Worm (Caenorhabditis elegans): ENCODE measurements around the gene F36F12.2.
"Not testable (repeated sequence)": the region's sequence is repeated elsewhere in the genome, so short reads cannot be mapped to it uniquely, and the experiment has no call there.

The F36F12.2 gene

ce11 chrV:2095204-2095603 is at the start of gene F36F12.2:
F36F12.2 (minus strand) TSS chrV:2095304.
- TF ChIP-seq unc-62 (GFP tag; optimal IDR thresholded peaks at IDR 0.05) = no peak

- TF ChIP-seq unc-62 (GFP tag; optimal IDR thresholded peaks at IDR 0.05) = not testable (repeated sequence)
Measured at ce11 chrV:2144408-2144807, 49.3 kb upstream of the F36F12.2 start, which contains the start of gene F22F7.12. F22F7.12 (minus strand) TSS chrV:2144508.

- TF ChIP-seq unc-62 (GFP tag; optimal IDR thresholded peaks at IDR 0.05) = no peak
Measured at ce11 chrV:2139918-2140317, 44.8 kb upstream of the F36F12.2 start, which contains the start of gene F22F7.7. F22F7.7 (minus strand) TSS chrV:2140042.

- TF ChIP-seq unc-62 (GFP tag; optimal IDR thresholded peaks at IDR 0.05) = no peak
Measured at ce11 chrV:2138287-2138686, 43.2 kb upstream of the F36F12.2 start.

ce11 chrV:2137010-2137409 is 41.9 kb upstream of the F36F12.2 start:
- no peak for TF ChIP-seq unc-62 (GFP tag; optimal IDR thresholded peaks at IDR 0.05)

- no peak for TF ChIP-seq unc-62 (GFP tag; optimal IDR thresholded peaks at IDR 0.05)
Measured at ce11 chrV:2135323-2135722, 40.2 kb upstream of the F36F12.2 start.

ce11 chrV:2134340-2134739 is 39.2 kb upstream of the F36F12.2 start:
- TF ChIP-seq unc-62 (GFP tag; optimal IDR thresholded peaks at IDR 0.05) = no peak

- no peak for TF ChIP-seq unc-62 (GFP tag; optimal IDR thresholded peaks at IDR 0.05)
Measured at ce11 chrV:2133512-2133911, 38.4 kb upstream of the F36F12.2 start.

- no peak for TF ChIP-seq unc-62 (GFP tag; optimal IDR thresholded peaks at IDR 0.05)
Measured at ce11 chrV:2132675-2133074, 37.6 kb upstream of the F36F12.2 start.

- TF ChIP-seq unc-62 (GFP tag; optimal IDR thresholded peaks at IDR 0.05) = no peak
Measured at ce11 chrV:2126996-2127585, 32.0 kb upstream of the F36F12.2 start, which contains the start of gene ldp-1. ldp-1 (plus strand) TSS chrV:2127535.

- TF ChIP-seq unc-62 (GFP tag; optimal IDR thresholded peaks at IDR 0.05) = no peak
Measured at ce11 chrV:2126554-2126953, 31.4 kb upstream of the F36F12.2 start.

- TF ChIP-seq unc-62 (GFP tag; optimal IDR thresholded peaks at IDR 0.05) = no peak
Measured at ce11 chrV:2123164-2123563, 28.1 kb upstream of the F36F12.2 start.

ce11 chrV:2122517-2122916 is 27.4 kb upstream of the F36F12.2 start, which contains the start of gene F22F7.2:
F22F7.2 (plus strand) TSS chrV:2122782.
- no peak for TF ChIP-seq unc-62 (GFP tag; optimal IDR thresholded peaks at IDR 0.05)

- TF ChIP-seq unc-62 (GFP tag; optimal IDR thresholded peaks at IDR 0.05) = no peak
Measured at ce11 chrV:2121910-2122362, 26.8 kb upstream of the F36F12.2 start, which contains the start of gene F22F7.8. F22F7.8 (minus strand) TSS chrV:2121960.

ce11 chrV:2119529-2119928 is 24.4 kb upstream of the F36F12.2 start, which contains the start of gene F22F7.11:
F22F7.11 (plus strand) TSS chrV:2119829.
- no peak for TF ChIP-seq unc-62 (GFP tag; optimal IDR thresholded peaks at IDR 0.05)

ce11 chrV:2118574-2118973 is 23.5 kb upstream of the F36F12.2 start, which contains the start of gene bgnt-1.2:
bgnt-1.2 (minus strand) TSS chrV:2118674.
- TF ChIP-seq unc-62 (GFP tag; optimal IDR thresholded peaks at IDR 0.05) = no peak

ce11 chrV:2110368-2110767 is 15.3 kb upstream of the F36F12.2 start, which contains the start of gene F22F7.3:
F22F7.3 (plus strand) TSS chrV:2110668.
- TF ChIP-seq unc-62 (GFP tag; optimal IDR thresholded peaks at IDR 0.05) = no peak
